Worm (Caenorhabditis elegans) whole organism, L4 larva: ENCODE results near the gene F28G4.4.

Experiments
- D1046.2 ChIP-seq: fragments of 200-800 bp; sonication (Bioruptor generic); IDR thresholded peaks from 2 replicates; pipeline ENCODE4 v1.3.6; 2022; ENCODE audit warnings: missing genetic modification characterization, missing compliant biosample characterization
- F37D6.2 ChIP-seq: sonication (generic microtip); optimal IDR thresholded peaks from 2 replicates; lab custom pipeline; 2016; ENCODE audit warnings: mild to moderate bottlenecking, missing genetic modification characterization, missing compliant biosample characterization
- F44E2.7 ChIP-seq: fragments of 200-800 bp; sonication (Bioruptor generic); IDR thresholded peaks from 2 replicates; pipeline ENCODE4 v2.1.2; 2022; ENCODE audit warnings: missing genetic modification characterization, missing compliant biosample characterization
- aly-2 ChIP-seq: sonication (generic microtip); optimal IDR thresholded peaks from 2 replicates; lab custom pipeline; 2018; ENCODE audit warnings: missing biosample characterization, missing genetic modification characterization
- attf-4 ChIP-seq: sonication (generic microtip); optimal IDR thresholded peaks from 3 replicates; lab custom pipeline; 2017; ENCODE audit warnings: missing biosample characterization, missing genetic modification characterization
- ceh-20 ChIP-seq: fragments of 200-800 bp; sonication (Bioruptor generic); IDR thresholded peaks from 2 replicates; pipeline ENCODE4 v1.3.6; 2022; ENCODE audit warnings: missing genetic modification reagents, missing genetic modification characterization, missing compliant biosample characterization
- ceh-28 ChIP-seq: fragments of 150-350 bp; optimal IDR thresholded peaks from 2 replicates; lab custom pipeline; 2014; ENCODE audit warnings: missing biosample characterization, missing genetic modification reagents, missing genetic modification characterization
- ceh-44 ChIP-seq: fragments of 200-800 bp; sonication (Bioruptor generic); IDR thresholded peaks from 2 replicates; pipeline ENCODE4 v1.3.6; 2022; ENCODE audit warnings: missing genetic modification reagents, missing genetic modification characterization, missing compliant biosample characterization
- daf-19 ChIP-seq: fragments of 200-800 bp; sonication (Bioruptor generic); conservative IDR thresholded peaks from 2 replicates; pipeline ENCODE4 v1.3.6; 2022; ENCODE audit warnings: missing genetic modification characterization, missing compliant biosample characterization
- dmd-9 ChIP-seq: fragments of 200-800 bp; sonication (Bioruptor generic); IDR thresholded peaks from 2 replicates; pipeline ENCODE4 v1.3.6; 2022; ENCODE audit warnings: missing genetic modification reagents, missing genetic modification characterization, missing compliant biosample characterization
- dve-1 ChIP-seq: sonication (generic microtip); optimal IDR thresholded peaks from 2 replicates; lab custom pipeline; 2017; ENCODE audit warnings: antibody characterized with exemption, mild to moderate bottlenecking, missing genetic modification characterization, missing compliant biosample characterization; ENCODE audit not compliant: insufficient read depth
- egl-27 ChIP-seq: sonication (generic microtip); optimal IDR thresholded peaks from 3 replicates; lab custom pipeline; 2017; ENCODE audit warnings: missing biosample characterization, missing genetic modification reagents, missing genetic modification characterization
- gei-8 ChIP-seq: fragments of 200-800 bp; sonication (Bioruptor generic); optimal IDR thresholded peaks from 2 replicates; lab custom pipeline; 2018; ENCODE audit warnings: mild to moderate bottlenecking, missing genetic modification characterization, missing compliant biosample characterization
- hif-1 ChIP-seq, 2 experiments: sonication (generic microtip); optimal IDR thresholded peaks; 2 replicates each; lab custom pipeline; 2016 to 2017; ENCODE audit warnings: missing compliant biosample characterization in 2 of 2, missing genetic modification characterization in 2 of 2, missing genetic modification reagents in 2 of 2, missing genotype in 2 of 2, mild to moderate bottlenecking in 1 of 2
- hmg-1.1 ChIP-seq: fragments of 200-800 bp; sonication (Bioruptor generic); IDR thresholded peaks from 2 replicates; pipeline ENCODE4 v1.3.6; 2022; ENCODE audit warnings: missing genetic modification reagents, missing genetic modification characterization, missing compliant biosample characterization
- lin-39 ChIP-seq: fragments of 150-350 bp; optimal IDR thresholded peaks from 2 replicates; lab custom pipeline; 2014; ENCODE audit warnings: missing biosample characterization, missing genetic modification reagents, missing genetic modification characterization
- lir-3 ChIP-seq: sonication (generic microtip); optimal IDR thresholded peaks from 2 replicates; lab custom pipeline; 2016; ENCODE audit warnings: mild to moderate bottlenecking, missing genetic modification characterization, missing compliant biosample characterization
- mes-2 ChIP-seq: sonication (generic microtip); optimal IDR thresholded peaks from 2 replicates; lab custom pipeline; 2016; ENCODE audit warnings: missing genotype, mild to moderate bottlenecking, missing genetic modification characterization, missing compliant biosample characterization; ENCODE audit not compliant: poor library complexity, severe bottlenecking
- mxl-3 ChIP-seq: fragments of 200-800 bp; sonication (Bioruptor generic); optimal IDR thresholded peaks from 2 replicates; lab custom pipeline; 2018; ENCODE audit warnings: mild to moderate bottlenecking, missing genetic modification characterization, missing compliant biosample characterization
- nhr-11 ChIP-seq: fragments of 150-350 bp; optimal IDR thresholded peaks from 2 replicates; lab custom pipeline; 2014; ENCODE audit warnings: missing biosample characterization, missing genetic modification characterization
- nhr-111 ChIP-seq: fragments of 200-800 bp; sonication (Bioruptor generic); optimal IDR thresholded peaks from 2 replicates; lab custom pipeline; 2018; ENCODE audit warnings: mild to moderate bottlenecking, missing genetic modification characterization, missing compliant biosample characterization
- nhr-237 ChIP-seq: sonication (generic microtip); optimal IDR thresholded peaks from 2 replicates; lab custom pipeline; 2017; ENCODE audit warnings: missing biosample characterization, missing genetic modification characterization
- nhr-25 ChIP-seq: sonication (generic microtip); optimal IDR thresholded peaks from 2 replicates; lab custom pipeline; 2017; ENCODE audit warnings: missing genetic modification characterization, mild to moderate bottlenecking, missing compliant biosample characterization, antibody characterized with exemption, moderate library complexity, borderline replicate concordance; ENCODE audit not compliant: insufficient read depth
- nhr-28 ChIP-seq: fragments of 150-350 bp; optimal IDR thresholded peaks from 2 replicates; lab custom pipeline; 2014; ENCODE audit warnings: missing biosample characterization, missing genetic modification characterization
- nhr-41 ChIP-seq: fragments of 200-800 bp; sonication (Bioruptor generic); IDR thresholded peaks from 2 replicates; pipeline ENCODE4 v1.3.6; 2022; ENCODE audit warnings: missing genetic modification reagents, missing genetic modification characterization, missing compliant biosample characterization
- nhr-48 ChIP-seq: sonication (generic microtip); optimal IDR thresholded peaks from 2 replicates; lab custom pipeline; 2016; ENCODE audit warnings: mild to moderate bottlenecking, missing genetic modification characterization, missing compliant biosample characterization
- nhr-77 ChIP-seq: fragments of 150-350 bp; optimal IDR thresholded peaks from 2 replicates; lab custom pipeline; 2014; ENCODE audit warnings: missing biosample characterization, missing genetic modification characterization
- php-3 ChIP-seq: fragments of 200-800 bp; sonication (Bioruptor generic); IDR thresholded peaks from 2 replicates; pipeline ENCODE4 v1.3.6; 2022; ENCODE audit warnings: missing genetic modification reagents, missing genetic modification characterization, missing compliant biosample characterization
- rbr-2 ChIP-seq: sonication (generic microtip); optimal IDR thresholded peaks from 2 replicates; lab custom pipeline; 2016; ENCODE audit warnings: missing genotype, missing genetic modification characterization, missing compliant biosample characterization
- saeg-2 ChIP-seq: fragments of 200-800 bp; sonication (Bioruptor generic); IDR thresholded peaks from 2 replicates; pipeline ENCODE4 v1.3.6; 2022; ENCODE audit warnings: missing genetic modification reagents, missing genetic modification characterization, missing compliant biosample characterization
- snpc-4 ChIP-seq: fragments of 150-350 bp; optimal IDR thresholded peaks from 2 replicates; lab custom pipeline; 2014; ENCODE audit warnings: missing biosample characterization, missing genetic modification characterization
- tag-97 ChIP-seq: fragments of 200-800 bp; sonication (Bioruptor generic); IDR thresholded peaks from 2 replicates; pipeline ENCODE4 v1.3.6; 2022; ENCODE audit warnings: missing genetic modification characterization, missing compliant biosample characterization
- tra-1 ChIP-seq: fragments of 200-800 bp; sonication (Bioruptor generic); IDR thresholded peaks from 2 replicates; pipeline ENCODE4 v1.3.6; 2022; ENCODE audit warnings: missing genetic modification reagents, missing genetic modification characterization, missing compliant biosample characterization
- unc-39 ChIP-seq: sonication (generic microtip); optimal IDR thresholded peaks from 2 replicates; lab custom pipeline; 2017; ENCODE audit warnings: missing biosample characterization, missing genetic modification characterization
- unc-62 ChIP-seq, 3 experiments: fragments of 150-350 bp in 1 of 3; sonication (generic microtip); optimal IDR thresholded peaks in 2 of 3; peaks in 1 of 3; 1 replicate in 1 of 3; 2 replicates in 2 of 3; lab custom pipeline; 2014 to 2017; ENCODE audit warnings: missing biosample characterization in 3 of 3, missing genetic modification characterization in 3 of 3, missing genetic modification reagents in 3 of 3, missing genotype in 1 of 3
- zfp-3 ChIP-seq: fragments of 200-800 bp; sonication (Bioruptor generic); conservative IDR thresholded peaks from 2 replicates; pipeline ENCODE4 v1.3.6; 2022; ENCODE audit warnings: missing genetic modification reagents, missing genetic modification characterization, missing compliant biosample characterization
- zip-11 ChIP-seq: fragments of 200-800 bp; sonication (Bioruptor generic); IDR thresholded peaks from 2 replicates; pipeline ENCODE4 v1.3.6; 2022; ENCODE audit warnings: missing genetic modification characterization, missing compliant biosample characterization
- ztf-11 ChIP-seq: fragments of 150-350 bp; optimal IDR thresholded peaks from 2 replicates; lab custom pipeline; 2014; ENCODE audit warnings: missing biosample characterization, missing genetic modification characterization
- ztf-7 ChIP-seq: fragments of 150-350 bp; optimal IDR thresholded peaks from 2 replicates; lab custom pipeline; 2014; ENCODE audit warnings: missing biosample characterization, missing genetic modification characterization

Gene F28G4.4

DNA sequence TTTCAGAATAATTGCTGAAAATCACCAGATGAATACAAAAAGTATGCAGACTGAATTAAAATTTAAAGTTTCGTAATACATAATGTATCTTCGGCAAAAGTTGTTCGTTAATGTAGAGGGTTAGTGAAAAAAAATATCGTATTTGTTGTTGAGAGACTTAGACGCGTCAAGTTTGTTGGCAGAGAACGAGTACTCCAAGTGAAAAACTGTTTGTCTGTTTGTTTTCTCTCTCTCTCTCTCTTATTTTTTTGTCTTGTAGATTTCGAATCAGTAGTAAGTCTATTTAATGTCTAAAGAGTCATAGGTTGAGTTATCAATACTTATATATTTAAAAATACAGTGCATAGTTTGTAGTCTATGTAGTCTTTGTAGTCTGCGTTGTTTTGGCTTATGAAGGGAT, 16.1 kb downstream of the F28G4.4 start, which contains the start of the genes fbxa-2 and T13F3.8:
Gene fbxa-2 (minus strand): TSS at position 101 of the 400 bp plus-strand sequence.
Gene T13F3.8 (plus strand): TSS at position 245 of the 400 bp plus-strand sequence.
- no peak for TF ChIP-seq mxl-3 (GFP tag; lab: Kevin White, UChicago)
- TF ChIP-seq attf-4 (tag; lab: Kevin White, UChicago): no peak
- TF ChIP-seq F44E2.7 (GFP tag; lab: Robert Waterston, UW): no peak
- no peak for TF ChIP-seq nhr-111
- TF ChIP-seq nhr-28: peak; percentile 39
- TF ChIP-seq snpc-4 (tag; lab: Kevin White, UChicago): no peak
- TF ChIP-seq zfp-3: 0 out of 2 replicates have a peak, but pooled peaks have one; percentile 15
- no peak for TF ChIP-seq dmd-9 (GFP tag; lab: Robert Waterston, UW)
- TF ChIP-seq ceh-44 (GFP tag; lab: Robert Waterston, UW): no peak
- TF ChIP-seq unc-39 (tag; lab: Kevin White, UChicago): no peak
- no peak for TF ChIP-seq nhr-237 (tag; lab: Kevin White, UChicago)

DNA sequence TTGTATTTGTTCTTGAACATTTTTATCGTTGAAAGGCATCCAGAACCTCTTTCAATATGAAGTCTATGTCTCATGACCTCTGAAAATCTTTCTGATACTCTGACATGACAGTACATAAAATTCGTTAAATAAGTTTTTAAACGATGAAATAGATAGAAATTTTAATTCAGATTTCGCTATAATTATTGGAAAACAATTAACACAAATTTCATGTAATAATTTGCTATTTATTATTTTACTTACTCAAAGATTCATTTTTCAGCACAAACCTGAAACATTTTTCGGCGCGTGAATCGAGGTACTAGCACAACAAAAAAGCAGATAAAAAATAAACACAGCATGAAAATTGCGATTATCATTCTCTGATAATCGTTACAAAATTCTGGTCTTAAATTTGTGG, 19.2 kb downstream of the F28G4.4 start, which contains the start of gene T13F3.4:
Gene T13F3.4 (minus strand): TSS at position 101 of the 400 bp plus-strand sequence.
- TF ChIP-seq gei-8 (GFP tag; lab: Kevin White, UChicago): no peak
- TF ChIP-seq egl-27 (tag; lab: Kevin White, UChicago): no peak
- no peak for TF ChIP-seq lir-3 (tag; lab: Kevin White, UChicago)
- TF ChIP-seq daf-19: no peak
- no peak for TF ChIP-seq nhr-77 (tag; lab: Kevin White, UChicago)
- no peak for TF ChIP-seq ztf-7 (tag; lab: Kevin White, UChicago)
- TF ChIP-seq saeg-2 (GFP tag; lab: Robert Waterston, UW): no peak
- no peak for TF ChIP-seq unc-39 (tag; lab: Kevin White, UChicago)
- TF ChIP-seq ceh-28 (tag; lab: Kevin White, UChicago): no peak
- TF ChIP-seq F37D6.2 (tag; lab: Kevin White, UChicago): no peak
- no peak for TF ChIP-seq tra-1
- no peak for TF ChIP-seq aly-2 (tag; lab: Kevin White, UChicago)
- no peak for TF ChIP-seq snpc-4 (tag; lab: Kevin White, UChicago)
- no peak for TF ChIP-seq nhr-41 (GFP tag; lab: Robert Waterston, UW)
- no peak for TF ChIP-seq dve-1
- TF ChIP-seq D1046.2 (GFP tag; lab: Robert Waterston, UW): no peak
- TF ChIP-seq unc-62 (GFP tag; optimal IDR thresholded peaks at IDR 0.05 in 1 of 2; lab: Kevin White, UChicago): no peak
- TF ChIP-seq unc-62 (tag; optimal IDR thresholded peaks at IDR 0.05; lab: Kevin White, UChicago): no peak
- no peak for TF ChIP-seq php-3 (GFP tag; lab: Robert Waterston, UW)
- TF ChIP-seq mes-2 (tag; lab: Kevin White, UChicago): no peak

DNA sequence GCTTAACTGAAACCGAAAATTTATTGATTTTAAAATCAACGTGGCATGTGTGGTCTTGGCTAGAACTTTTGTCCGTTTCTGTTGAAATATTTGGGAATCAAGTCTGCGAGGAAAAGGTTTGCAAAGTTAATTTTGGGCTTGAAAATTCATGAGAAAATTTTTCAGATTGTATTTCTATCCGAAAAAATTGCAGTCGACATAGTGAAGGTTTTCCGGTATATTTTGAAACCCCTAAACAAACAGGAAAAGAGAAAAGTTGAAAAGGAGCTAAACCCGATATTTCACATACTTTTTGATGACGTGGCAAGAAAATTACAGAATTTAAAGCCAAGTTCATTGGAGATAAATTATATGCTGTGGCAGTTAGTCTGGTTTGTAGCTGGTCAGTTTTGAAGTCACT, 26.0 kb downstream of the F28G4.4 start, which contains the start of gene nhr-127:
Gene nhr-127 (plus strand): TSS at position 301 of the 400 bp plus-strand sequence.
- TF ChIP-seq unc-62 (GFP tag; optimal IDR thresholded peaks at IDR 0.05 in 1 of 2; lab: Kevin White, UChicago): no peak
- TF ChIP-seq unc-62 (tag; optimal IDR thresholded peaks at IDR 0.05; lab: Kevin White, UChicago): no peak
- TF ChIP-seq nhr-28: no peak
- TF ChIP-seq lin-39: no peak
- TF ChIP-seq rbr-2: no peak
- TF ChIP-seq hmg-1.1: no peak
- no peak for TF ChIP-seq nhr-11
- TF ChIP-seq ztf-11 (tag; lab: Kevin White, UChicago): no peak
- TF ChIP-seq nhr-48: no peak
- no peak for TF ChIP-seq zip-11 (GFP tag; lab: Robert Waterston, UW)
- no peak for TF ChIP-seq tag-97
- no peak for TF ChIP-seq ceh-20 (GFP tag; lab: Robert Waterston, UW)
- TF ChIP-seq nhr-77 (tag; lab: Kevin White, UChicago): no peak
- TF ChIP-seq nhr-25 (tag; lab: Kevin White, UChicago): no peak
- no peak for TF ChIP-seq hif-1 (tag; optimal IDR thresholded peaks at IDR 0.05; lab: Kevin White, UChicago)
- no peak for TF ChIP-seq F37D6.2 (tag; lab: Kevin White, UChicago)
